Worm (Caenorhabditis elegans): ENCODE measurements around the gene C25D7.9.

DNA sequence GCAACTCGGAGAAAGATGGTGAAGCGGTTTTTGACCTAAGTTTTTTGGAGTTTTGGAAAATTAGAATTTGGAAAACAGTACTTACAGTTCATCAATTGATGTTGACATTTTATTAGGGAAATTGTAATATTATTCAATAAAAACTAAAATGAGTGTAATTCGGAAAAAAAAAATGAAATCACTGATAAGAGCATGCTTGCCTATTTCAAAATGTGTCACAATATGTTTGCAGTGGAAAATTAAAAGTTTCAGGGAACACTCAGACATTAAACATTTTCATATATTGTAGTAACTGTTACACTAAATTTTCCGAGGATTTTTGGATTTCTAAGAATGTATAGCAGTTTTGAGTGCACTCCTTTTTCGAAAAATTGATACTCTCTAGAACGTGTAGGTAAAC, 12.6 kb upstream of the C25D7.9 start, which contains the start of the genes fbxa-82 and C25D7.5:
- TF ChIP-seq mdl-1 (tag; optimal IDR thresholded peaks at IDR 0.05) (no peak), nhr-25 (tag; optimal IDR thresholded peaks at IDR 0.05) (no peak), ceh-82 (tag; optimal IDR thresholded peaks at IDR 0.05) (no peak), zag-1 (tag; optimal IDR thresholded peaks at IDR 0.05) (no peak), lin-13 (GFP tag; optimal IDR thresholded peaks at IDR 0.05) (no peak), ama-1 (optimal IDR thresholded peaks at IDR 0.05) (no peak), ztf-11 (tag; optimal IDR thresholded peaks at IDR 0.05) (no peak), lsy-2 (tag; optimal IDR thresholded peaks at IDR 0.05) (no peak)
